Fruit fly (Drosophila melanogaster): Measurements from ENCODE around the gene CG32638.

CG32638 gene

dm6 chrX:13105220-13105619, 23.4 kb downstream of the CG32638 start (continued):
- TF ChIP-seq lov (optimal IDR thresholded peaks at IDR 0.05) (no peak), lov (GFP tag; IDR thresholded peaks at IDR 0.05) (no peak), Hsf (GFP tag; optimal IDR thresholded peaks at IDR 0.05) (no peak), PHDP (tag; optimal IDR thresholded peaks at IDR 0.05) (peak; percentile 49), hkb (optimal IDR thresholded peaks at IDR 0.05) (no peak), hkb (GFP tag; IDR thresholded peaks at IDR 0.05) (no peak), CG13424 (tag; optimal IDR thresholded peaks at IDR 0.05) (peak; percentile 21), lab (GFP tag; optimal IDR thresholded peaks at IDR 0.05) (peak; percentile 28), CG11504 (tag; optimal IDR thresholded peaks at IDR 0.05) (no peak), org-1 (GFP tag; optimal IDR thresholded peaks at IDR 0.05) (no peak), odd (GFP tag; optimal IDR thresholded peaks at IDR 0.05) (peak; percentile 2), pfk (GFP tag; optimal IDR thresholded peaks at IDR 0.05) (no peak), stc (GFP tag; IDR thresholded peaks at IDR 0.05) (no peak), CG18476 (GFP tag; optimal IDR thresholded peaks at IDR 0.05) (no peak), CG1647 (GFP tag; optimal IDR thresholded peaks at IDR 0.05) (no peak), CG31224 (GFP tag; IDR thresholded peaks at IDR 0.05) (no peak), tna (GFP tag; IDR thresholded peaks at IDR 0.05; ENCODE audit: partially characterized antibody) (no peak), Nf-YC (tag; optimal IDR thresholded peaks at IDR 0.05) (peak; percentile 23), CG12071 (GFP tag; optimal IDR thresholded peaks at IDR 0.05) (peak; percentile 21), gro (GFP tag; optimal IDR thresholded peaks at IDR 0.05) (peak; percentile 3), so (GFP tag; IDR thresholded peaks at IDR 0.05) (no peak), Rx (GFP tag; IDR thresholded peaks at IDR 0.05) (no peak), Nf-YB (GFP tag; optimal IDR thresholded peaks at IDR 0.05) (no peak), da (GFP tag; optimal IDR thresholded peaks at IDR 0.05) (no peak), CG2678 (tag; optimal IDR thresholded peaks at IDR 0.05) (peak; percentile 39), kah (GFP tag; optimal IDR thresholded peaks at IDR 0.05) (no peak), sd (tag; optimal IDR thresholded peaks at IDR 0.05) (peak; percentile 3), Hmr (GFP tag; optimal IDR thresholded peaks at IDR 0.05) (peak; percentile 18), Med (GFP tag) (peak; percentile 18), Six4 (GFP tag; optimal IDR thresholded peaks at IDR 0.05) (no peak), Asciz (GFP tag; optimal IDR thresholded peaks at IDR 0.05) (no peak), dmrt99B (tag; optimal IDR thresholded peaks at IDR 0.05) (no peak), Adf1 (GFP tag; IDR thresholded peaks at IDR 0.05) (no peak), bigmax (GFP tag; optimal IDR thresholded peaks at IDR 0.05) (no peak), unpg (GFP tag; optimal IDR thresholded peaks at IDR 0.05) (peak; percentile 43), Fer3 (tag; optimal IDR thresholded peaks at IDR 0.05) (no peak), CG14710 (tag; optimal IDR thresholded peaks at IDR 0.05) (no peak), ken (GFP tag; IDR thresholded peaks at IDR 0.05) (0 out of 3 replicates have a peak, but pooled peaks have one; percentile 4), CG34224 (GFP tag; IDR thresholded peaks at IDR 0.05; ENCODE audit: partially characterized antibody) (no peak), HHEX (GFP tag; optimal IDR thresholded peaks at IDR 0.05) (peak; percentile 18), ci (GFP tag; IDR thresholded peaks at IDR 0.05) (no peak), Dad (GFP tag; optimal IDR thresholded peaks at IDR 0.05) (no peak), CG11247 (GFP tag; IDR thresholded peaks at IDR 0.05) (no peak), CG9817 (tag; optimal IDR thresholded peaks at IDR 0.05) (no peak), bowl (GFP tag; IDR thresholded peaks at IDR 0.05) (no peak), fd3F (GFP tag; optimal IDR thresholded peaks at IDR 0.05) (peak; percentile 12), CG10462 (GFP tag; optimal IDR thresholded peaks at IDR 0.05) (no peak), CG13894 (tag; optimal IDR thresholded peaks at IDR 0.05) (peak; percentile 32), tgo (GFP tag; IDR thresholded peaks at IDR 0.05) (no peak), seq (GFP tag; IDR thresholded peaks at IDR 0.05) (0 out of 2 replicates have a peak, but pooled peaks have one; percentile 13), B-H2 (GFP tag; optimal IDR thresholded peaks at IDR 0.05) (peak; percentile 12), abd-A (tag; optimal IDR thresholded peaks at IDR 0.05) (no peak)
